Fruit fly (Drosophila melanogaster) whole organism, embryonic: ENCODE results near the gene CG13679.
A peak's percentile ranks its signal among the peaks of the same experiment; 100 is the strongest.

Source experiments
- ATbp ChIP-seq: fragments of 200-800 bp; sonication (Bioruptor generic); optimal IDR thresholded peaks from 2 replicates; lab custom pipeline; 2017; ENCODE audit warnings: missing biosample characterization, mild to moderate bottlenecking, missing genetic modification characterization, missing genetic modification reagents
- Abd-B ChIP-seq: fragments of 200-800 bp; sonication (Bioruptor generic); optimal IDR thresholded peaks from 2 replicates; lab custom pipeline; 2018; ENCODE audit warnings: missing biosample characterization, mild to moderate bottlenecking, missing genetic modification characterization, moderate library complexity
- Awh ChIP-seq: fragments of 200-800 bp; sonication (Bioruptor generic); IDR thresholded peaks from 2 replicates; pipeline ENCODE4, ENCODE4 v1.3.6; 2022; ENCODE audit warnings: missing biosample characterization, missing genetic modification characterization
- CG10321 ChIP-seq: fragments of 200-800 bp; sonication (Bioruptor generic); IDR thresholded peaks from 2 replicates; pipeline ENCODE4 v1.3.6; 2022; ENCODE audit warnings: missing biosample characterization, missing genetic modification characterization
- CG12104 ChIP-seq: fragments of 200-800 bp; sonication (Bioruptor generic); optimal IDR thresholded peaks from 3 replicates; lab custom pipeline; 2016; ENCODE audit warnings: missing biosample characterization, missing genetic modification characterization
- CG1233 ChIP-seq: fragments of 200-800 bp; sonication (Bioruptor generic); optimal IDR thresholded peaks from 4 replicates; lab custom pipeline; 2018; ENCODE audit warnings: missing biosample characterization, mild to moderate bottlenecking, missing genetic modification characterization
- CG14050 ChIP-seq: fragments of 200-800 bp; sonication (Bioruptor generic); IDR thresholded peaks from 3 replicates; pipeline ENCODE4 v1.3.6; 2022; ENCODE audit warnings: missing biosample characterization, missing genetic modification characterization
- CG14667 ChIP-seq: fragments of 200-800 bp; sonication (Bioruptor generic); IDR thresholded peaks from 2 replicates; pipeline ENCODE4 v1.3.6; 2022; ENCODE audit warnings: missing biosample characterization, missing genetic modification characterization
- CG1529 ChIP-seq: fragments of 200-800 bp; sonication (Bioruptor generic); optimal IDR thresholded peaks from 3 replicates; lab custom pipeline; 2018; ENCODE audit warnings: missing biosample characterization, missing genetic modification characterization
- CG17568 ChIP-seq: fragments of 200-800 bp; sonication (Bioruptor generic); optimal IDR thresholded peaks from 2 replicates; lab custom pipeline; 2018; ENCODE audit warnings: missing biosample characterization, mild to moderate bottlenecking, missing genetic modification characterization, moderate library complexity
- CG17612 ChIP-seq: fragments of 200-800 bp; sonication (Bioruptor generic); IDR thresholded peaks from 2 replicates; pipeline ENCODE4 v1.3.6; 2022; ENCODE audit warnings: missing biosample characterization, missing genetic modification characterization
- CG18619 ChIP-seq: fragments of 200-800 bp; sonication (Bioruptor generic); optimal IDR thresholded peaks from 3 replicates; lab custom pipeline; 2017; ENCODE audit warnings: missing biosample characterization, mild to moderate bottlenecking, missing genetic modification characterization
- CG30431 ChIP-seq: fragments of 200-800 bp; sonication (Bioruptor generic); optimal IDR thresholded peaks from 2 replicates; lab custom pipeline; 2017; ENCODE audit warnings: missing biosample characterization, missing genetic modification characterization
- CG33557 ChIP-seq: fragments of 200-800 bp; sonication (Bioruptor generic); optimal IDR thresholded peaks from 2 replicates; lab custom pipeline; 2019; ENCODE audit warnings: missing biosample characterization, mild to moderate bottlenecking, missing genetic modification characterization, moderate library complexity
- CG34376 ChIP-seq: fragments of 200-800 bp; sonication (Bioruptor generic); optimal IDR thresholded peaks from 2 replicates; lab custom pipeline; 2018; ENCODE audit warnings: missing biosample characterization, mild to moderate bottlenecking, missing genetic modification characterization
- CG3726 ChIP-seq: fragments of 200-800 bp; sonication (Bioruptor generic); IDR thresholded peaks from 3 replicates; pipeline ENCODE4, ENCODE4 v1.3.6; 2022; ENCODE audit warnings: missing biosample characterization, missing genetic modification characterization
- CG4424 ChIP-seq: fragments of 200-800 bp; sonication (Bioruptor generic); optimal IDR thresholded peaks from 3 replicates; lab custom pipeline; 2016; ENCODE audit warnings: missing biosample characterization, missing genetic modification characterization
- CG4730 ChIP-seq: fragments of 200-800 bp; sonication (Bioruptor generic); IDR thresholded peaks from 2 replicates; pipeline ENCODE4 v1.3.6; 2022; ENCODE audit warnings: missing biosample characterization, missing genetic modification characterization
- CG6175 ChIP-seq: fragments of 200-800 bp; sonication (Bioruptor generic); IDR thresholded peaks from 3 replicates; pipeline ENCODE4 v1.3.6; 2022; ENCODE audit warnings: missing biosample characterization, missing genetic modification characterization
- CG6689 ChIP-seq: fragments of 200-800 bp; sonication (Bioruptor generic); IDR thresholded peaks from 2 replicates; pipeline ENCODE4 v1.3.6; 2022; ENCODE audit warnings: missing biosample characterization, missing genetic modification characterization
- CG7745 ChIP-seq: fragments of 200-800 bp; sonication (Bioruptor generic); optimal IDR thresholded peaks from 2 replicates; lab custom pipeline; 2018; ENCODE audit warnings: missing biosample characterization, mild to moderate bottlenecking, missing genetic modification characterization, moderate library complexity
- CG9797 ChIP-seq: fragments of 200-800 bp; sonication (Bioruptor generic); optimal IDR thresholded peaks from 3 replicates; lab custom pipeline; 2018; ENCODE audit warnings: missing biosample characterization, mild to moderate bottlenecking, missing genetic modification characterization
- CTCF ChIP-seq: fragments of 200-800 bp; sonication (Bioruptor generic); optimal IDR thresholded peaks from 2 replicates; lab custom pipeline; 2017; ENCODE audit warnings: missing biosample characterization, mild to moderate bottlenecking, missing genetic modification characterization, moderate library complexity
- CrebB ChIP-seq: fragments of 200-800 bp; sonication (Bioruptor generic); optimal IDR thresholded peaks from 3 replicates; lab custom pipeline; 2018; ENCODE audit warnings: missing biosample characterization, mild to moderate bottlenecking, missing genetic modification characterization
- D19A ChIP-seq: fragments of 200-800 bp; optimal IDR thresholded peaks from 3 replicates; lab custom pipeline; 2019; ENCODE audit warnings: missing biosample characterization, mild to moderate bottlenecking, missing genetic modification characterization, moderate library complexity
- E2f1 ChIP-seq: fragments of 200-800 bp; sonication (Bioruptor generic); IDR thresholded peaks from 2 replicates; pipeline ENCODE4 v1.3.6; 2022; ENCODE audit warnings: missing biosample characterization, missing genetic modification characterization
- ERR ChIP-seq: fragments of 200-800 bp; sonication (Bioruptor generic); optimal IDR thresholded peaks from 2 replicates; lab custom pipeline; 2016; ENCODE audit warnings: missing biosample characterization, missing genetic modification characterization
- H15 ChIP-seq: fragments of 200-800 bp; sonication (Bioruptor generic); IDR thresholded peaks from 3 replicates; pipeline ENCODE4 v1.3.6; 2022; ENCODE audit warnings: missing biosample characterization, missing genetic modification characterization
- HLH3B ChIP-seq: fragments of 200-800 bp; sonication (Bioruptor generic); IDR thresholded peaks from 2 replicates; pipeline ENCODE4 v1.3.6; 2022; ENCODE audit warnings: missing biosample characterization, missing genetic modification characterization
- HLHmδ ChIP-seq: fragments of 200-800 bp; sonication (Bioruptor generic); optimal IDR thresholded peaks from 2 replicates; lab custom pipeline; 2018; ENCODE audit warnings: missing biosample characterization, mild to moderate bottlenecking, missing genetic modification characterization, moderate library complexity
- MTF-1 ChIP-seq: fragments of 200-800 bp; sonication (Bioruptor generic); optimal IDR thresholded peaks from 2 replicates; lab custom pipeline; 2018; ENCODE audit warnings: missing biosample characterization, mild to moderate bottlenecking, missing genetic modification characterization, borderline replicate concordance
- Scr ChIP-seq: fragments of 200-800 bp; sonication (Bioruptor generic); IDR thresholded peaks from 2 replicates; pipeline ENCODE4 v1.3.6; 2022; ENCODE audit warnings: missing biosample characterization, missing genetic modification characterization; ENCODE audit not compliant: partially characterized antibody
- Six4 ChIP-seq: fragments of 200-800 bp; sonication (Bioruptor generic); optimal IDR thresholded peaks from 2 replicates; lab custom pipeline; 2016; ENCODE audit warnings: missing biosample characterization, missing genetic modification characterization
- Sox100B ChIP-seq: fragments of 200-800 bp; sonication (Bioruptor generic); optimal IDR thresholded peaks from 3 replicates; lab custom pipeline; 2018; ENCODE audit warnings: missing biosample characterization, mild to moderate bottlenecking, missing genetic modification characterization
- ab ChIP-seq: fragments of 200-800 bp; sonication (Bioruptor generic); optimal IDR thresholded peaks from 2 replicates; lab custom pipeline; 2016; ENCODE audit warnings: missing biosample characterization, missing genetic modification characterization
- az2 ChIP-seq: fragments of 200-800 bp; sonication (Bioruptor generic); optimal IDR thresholded peaks from 3 replicates; lab custom pipeline; 2016; ENCODE audit warnings: missing biosample characterization, missing genetic modification characterization
- da ChIP-seq: fragments of 200-800 bp; sonication (Bioruptor generic); optimal IDR thresholded peaks from 2 replicates; lab custom pipeline; 2016; ENCODE audit warnings: missing biosample characterization, missing genetic modification characterization
- dati ChIP-seq: fragments of 200-800 bp; sonication (Bioruptor generic); IDR thresholded peaks from 2 replicates; pipeline ENCODE4 v1.3.6; 2022; ENCODE audit warnings: missing biosample characterization, missing genetic modification characterization
- fd102C ChIP-seq: fragments of 200-800 bp; sonication (Bioruptor generic); optimal IDR thresholded peaks from 2 replicates; lab custom pipeline; 2018; ENCODE audit warnings: missing biosample characterization, mild to moderate bottlenecking, missing genetic modification characterization, moderate library complexity
- grau ChIP-seq: fragments of 200-800 bp; optimal IDR thresholded peaks from 3 replicates; lab custom pipeline; 2019; ENCODE audit warnings: missing biosample characterization, mild to moderate bottlenecking, missing genetic modification characterization, moderate library complexity
- her ChIP-seq: fragments of 200-800 bp; sonication (Bioruptor generic); optimal IDR thresholded peaks from 2 replicates; lab custom pipeline; 2016; ENCODE audit warnings: missing biosample characterization, missing genetic modification characterization
- hkb ChIP-seq, 2 experiments: fragments of 200-800 bp in 1 of 2; fragments of >200 bp in 1 of 2; sonication (Bioruptor generic) in 1 of 2; IDR thresholded peaks in 1 of 2; optimal IDR thresholded peaks in 1 of 2; 2 replicates each; pipeline versions ENCODE4 v1.3.6 to Lab custom; 2017 to 2022; ENCODE audit warnings: missing biosample characterization in 1 of 2, missing genetic modification characterization in 1 of 2
- luna ChIP-seq: fragments of 200-800 bp; sonication (Bioruptor generic); optimal IDR thresholded peaks from 2 replicates; lab custom pipeline; 2016; ENCODE audit warnings: missing biosample characterization, missing genetic modification characterization
- maf-S ChIP-seq: fragments of 200-800 bp; sonication (Bioruptor generic); optimal IDR thresholded peaks from 2 replicates; lab custom pipeline; 2016; ENCODE audit warnings: missing biosample characterization, missing genetic modification characterization
- pan ChIP-seq, 4 experiments: fragments of >200 bp in 3 of 4; fragments of 200-800 bp in 1 of 4; sonication (Bioruptor generic) in 1 of 4; optimal IDR thresholded peaks in 3 of 4; IDR thresholded peaks in 1 of 4; 2 replicates each; pipeline versions ENCODE4 v1.3.6 to Lab custom; 2017 to 2022; ENCODE audit warnings: missing biosample characterization in 2 of 4, missing genetic modification characterization in 2 of 4, mixed read lengths in 1 of 4
- slbo ChIP-seq: fragments of 200-800 bp; sonication (Bioruptor generic); IDR thresholded peaks from 2 replicates; pipeline ENCODE4 v1.3.6; 2022; ENCODE audit warnings: missing biosample characterization, missing genetic modification characterization
- slp2 ChIP-seq: fragments of 200-800 bp; sonication (Bioruptor generic); optimal IDR thresholded peaks from 2 replicates; lab custom pipeline; 2016; ENCODE audit warnings: missing biosample characterization, missing genetic modification characterization
- sna ChIP-seq: fragments of 200-800 bp; sonication (Bioruptor generic); IDR thresholded peaks from 2 replicates; pipeline ENCODE4 v1.3.6; 2022; ENCODE audit warnings: missing biosample characterization, missing genetic modification characterization; ENCODE audit not compliant: partially characterized antibody
- zf30C ChIP-seq: fragments of 200-800 bp; sonication (Bioruptor generic); optimal IDR thresholded peaks from 3 replicates; lab custom pipeline; 2018; ENCODE audit warnings: missing biosample characterization, mild to moderate bottlenecking, missing genetic modification characterization

The CG13679 gene

dm6 chr3L:8153206-8153996 lies 49.2 kb upstream of the CG13679 start (continued):
- no peak for TF ChIP-seq CG12104 (GFP tag; lab: Kevin White, UChicago)
- peak; percentile 53; the same call in 1 of the 3 replicates for TF ChIP-seq H15
- peak; percentile 51 for TF ChIP-seq CG1529 (GFP tag; lab: Kevin White, UChicago)
- TF ChIP-seq E2f1 (GFP tag; lab: Robert Waterston, UW) = no peak
- no peak for TF ChIP-seq dati
- TF ChIP-seq CG7745 (tag; lab: Kevin White, UChicago) = no peak
- TF ChIP-seq CG14667 (GFP tag; lab: Robert Waterston, UW) = no peak
- TF ChIP-seq da (GFP tag; lab: Kevin White, UChicago) = no peak
- peak; percentile 1 for TF ChIP-seq ab (GFP tag; lab: Kevin White, UChicago)
- TF ChIP-seq CG9797 (GFP tag; lab: Kevin White, UChicago) = no peak
- no peak for TF ChIP-seq CG34376 (GFP tag; lab: Kevin White, UChicago)
- no peak for TF ChIP-seq pan (optimal IDR thresholded peaks at IDR 0.05; lab: Kevin White, UChicago)
- peak in 1 of 2 experiments; percentile 69 for TF ChIP-seq pan (GFP tag; optimal IDR thresholded peaks at IDR 0.05 in 1 of 2, IDR thresholded peaks at IDR 0.05 in 1 of 2)
- peak; percentile 33 for TF ChIP-seq Abd-B (GFP tag; lab: Kevin White, UChicago)
- TF ChIP-seq grau = peak; percentile 56
- TF ChIP-seq slp2 (GFP tag; lab: Kevin White, UChicago) = no peak
- no peak for TF ChIP-seq CG17568 (GFP tag; lab: Kevin White, UChicago)
- no peak for TF ChIP-seq sna (GFP tag; lab: Robert Waterston, UW)
- TF ChIP-seq CG4424 (GFP tag; lab: Kevin White, UChicago) = peak; percentile 61
- TF ChIP-seq az2 (GFP tag; lab: Kevin White, UChicago) = peak; percentile 51
- TF ChIP-seq CG14050 (GFP tag; lab: Robert Waterston, UW) = peak; percentile 57
- TF ChIP-seq hkb (optimal IDR thresholded peaks at IDR 0.05; lab: Kevin White, UChicago) = no peak
- TF ChIP-seq hkb (GFP tag; IDR thresholded peaks at IDR 0.05; lab: Robert Waterston, UW) = peak; percentile 76
- peak; percentile 51 for TF ChIP-seq slbo (GFP tag; lab: Robert Waterston, UW)
- TF ChIP-seq CTCF = no peak
- TF ChIP-seq CG1233 (GFP tag; lab: Kevin White, UChicago) = no peak
- TF ChIP-seq Scr (GFP tag; lab: Robert Waterston, UW) = no peak
- no peak for TF ChIP-seq CG10321 (GFP tag; lab: Robert Waterston, UW)
- TF ChIP-seq CG4730 = 0 out of 2 replicates have a peak, but pooled peaks have one; percentile 18
- TF ChIP-seq CG17612 (GFP tag; lab: Robert Waterston, UW) = no peak
- no peak for TF ChIP-seq zf30C (GFP tag; lab: Kevin White, UChicago)
- TF ChIP-seq CG18619 (GFP tag; lab: Kevin White, UChicago) = peak; percentile 30
- TF ChIP-seq HLHmδ (GFP tag; lab: Kevin White, UChicago) = no peak
- TF ChIP-seq MTF-1 (GFP tag; lab: Kevin White, UChicago) = no peak
- peak; percentile 51 for TF ChIP-seq CG6689 (GFP tag; lab: Robert Waterston, UW)
- peak; percentile 60 for TF ChIP-seq Sox100B (GFP tag; lab: Kevin White, UChicago)
- peak; percentile 58 for TF ChIP-seq ATbp (GFP tag; lab: Kevin White, UChicago)
- TF ChIP-seq Awh (GFP tag; lab: Robert Waterston, UW) = peak; percentile 47; the same call in 1 of the 2 replicates
- peak; percentile 1 for TF ChIP-seq Six4 (GFP tag; lab: Kevin White, UChicago)
- TF ChIP-seq luna (GFP tag; lab: Kevin White, UChicago) = no peak
- TF ChIP-seq CG30431 (GFP tag; lab: Kevin White, UChicago) = no peak
- peak; percentile 71 for TF ChIP-seq HLH3B (GFP tag; lab: Robert Waterston, UW)
- no peak for TF ChIP-seq CG3726 (GFP tag; lab: Robert Waterston, UW)
- peak; percentile 61 for TF ChIP-seq D19A (tag; lab: Kevin White, UChicago)
- TF ChIP-seq ERR = no peak
- TF ChIP-seq maf-S (GFP tag; lab: Kevin White, UChicago) = no peak
- no peak for TF ChIP-seq fd102C
- peak; percentile 53; the same call in 1 of the 3 replicates for TF ChIP-seq CG6175 (GFP tag; lab: Robert Waterston, UW)
- no peak for TF ChIP-seq CrebB (tag; lab: Kevin White, UChicago)
- no peak for TF ChIP-seq CG33557 (GFP tag; lab: Kevin White, UChicago)
- no peak for TF ChIP-seq her (GFP tag; lab: Kevin White, UChicago)
